Worm (Caenorhabditis elegans) whole organism, early embryonic: ENCODE results near the gene K10B2.4.

Source experiments
- B0310.2 ChIP-seq: sonication (generic microtip); optimal IDR thresholded peaks from 2 replicates; lab custom pipeline; 2016; ENCODE audit warnings: mild to moderate bottlenecking, missing genetic modification characterization, missing compliant biosample characterization
- F13C5.2 ChIP-seq: sonication (generic microtip); optimal IDR thresholded peaks from 2 replicates; lab custom pipeline; 2017; ENCODE audit warnings: mild to moderate bottlenecking, missing genetic modification characterization, inconsistent platforms, missing compliant biosample characterization
- aly-1 ChIP-seq: sonication (generic microtip); optimal IDR thresholded peaks from 2 replicates; lab custom pipeline; 2016; ENCODE audit warnings: missing genetic modification characterization, missing compliant biosample characterization
- ama-1 ChIP-seq: fragments of 150-350 bp; optimal IDR thresholded peaks from 2 replicates; lab custom pipeline; 2014
- ceh-13 ChIP-seq: fragments of 200-800 bp; sonication (Bioruptor generic); optimal IDR thresholded peaks from 2 replicates; lab custom pipeline; 2018; ENCODE audit warnings: mild to moderate bottlenecking, missing genetic modification characterization, missing compliant biosample characterization
- ceh-36 ChIP-seq: sonication (generic microtip); optimal IDR thresholded peaks from 2 replicates; lab custom pipeline; 2016; ENCODE audit warnings: missing genetic modification characterization, inconsistent platforms, missing compliant biosample characterization
- ets-7 ChIP-seq: sonication (generic microtip); optimal IDR thresholded peaks from 2 replicates; lab custom pipeline; 2016; ENCODE audit warnings: missing genotype, missing genetic modification characterization, missing compliant biosample characterization
- flt-1 ChIP-seq: fragments of 200-800 bp; sonication (Bioruptor generic); IDR thresholded peaks from 2 replicates; pipeline ENCODE4 v1.3.6; 2022; ENCODE audit warnings: missing genetic modification characterization, missing compliant biosample characterization
- hmbx-1 ChIP-seq: sonication (generic microtip); optimal IDR thresholded peaks from 2 replicates; lab custom pipeline; 2016; ENCODE audit warnings: mild to moderate bottlenecking, missing genetic modification characterization, missing compliant biosample characterization
- hmg-4 ChIP-seq: fragments of 200-800 bp; sonication (Bioruptor generic); optimal IDR thresholded peaks from 2 replicates; lab custom pipeline; 2018; ENCODE audit warnings: mild to moderate bottlenecking, missing genetic modification characterization, missing compliant biosample characterization
- hnd-1 ChIP-seq: sonication (generic microtip); optimal IDR thresholded peaks from 2 replicates; lab custom pipeline; 2016; ENCODE audit warnings: missing genetic modification characterization, missing compliant biosample characterization
- pes-1 ChIP-seq: fragments of 200-800 bp; sonication (Bioruptor generic); IDR thresholded peaks from 2 replicates; pipeline ENCODE4 v1.3.6; 2022; ENCODE audit warnings: missing genetic modification reagents, missing genetic modification characterization, missing compliant biosample characterization
- scrt-1 ChIP-seq: fragments of 200-800 bp; sonication (Bioruptor generic); IDR thresholded peaks from 2 replicates; pipeline ENCODE4 v1.3.6; 2022; ENCODE audit warnings: missing genetic modification characterization, missing compliant biosample characterization
- sea-1 ChIP-seq: fragments of 200-800 bp; sonication (Bioruptor generic); conservative IDR thresholded peaks from 2 replicates; pipeline ENCODE4 v1.3.6; 2022; ENCODE audit warnings: missing genetic modification characterization, missing compliant biosample characterization
- tbx-11 ChIP-seq: fragments of 200-800 bp; sonication (Bioruptor generic); IDR thresholded peaks from 2 replicates; pipeline ENCODE4 v1.3.6; 2022; ENCODE audit warnings: missing genetic modification characterization, missing compliant biosample characterization
- tbx-37 ChIP-seq: fragments of 200-800 bp; sonication (Bioruptor generic); conservative IDR thresholded peaks from 2 replicates; pipeline ENCODE4 v1.3.6; 2022; ENCODE audit warnings: missing genetic modification reagents, missing genetic modification characterization, missing compliant biosample characterization
- tra-4 ChIP-seq: sonication (generic microtip); optimal IDR thresholded peaks from 2 replicates; lab custom pipeline; 2017; ENCODE audit warnings: missing genetic modification characterization, missing compliant biosample characterization

The K10B2.4 gene

DNA sequence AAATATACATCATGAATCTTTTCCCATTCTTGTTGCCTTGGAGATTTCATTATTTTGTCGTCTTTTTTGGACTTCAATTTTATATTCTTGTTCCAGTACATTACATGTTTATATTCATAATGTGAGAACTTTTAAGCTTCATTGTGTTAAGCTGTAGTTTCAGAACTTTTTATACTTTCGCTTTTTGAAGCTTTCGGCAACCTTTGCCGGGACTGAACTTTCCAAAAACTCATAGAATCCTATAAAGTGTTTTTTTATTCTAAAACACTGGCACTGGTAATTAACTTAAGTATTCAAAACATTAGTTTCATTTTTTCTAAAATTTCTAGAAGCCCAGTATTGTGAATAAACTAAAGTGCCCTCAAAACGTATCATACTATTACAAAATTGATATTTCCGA, 37.8 kb downstream of the K10B2.4 start, which contains the start of gene C32D5.4:
C32D5.4 (minus strand) TSS at position 101 of the 400 bp plus-strand sequence.
- TF ChIP-seq hnd-1 (tag; lab: Kevin White, UChicago): no peak
- no peak for TF ChIP-seq tbx-37 (GFP tag; lab: Robert Waterston, UW)
- TF ChIP-seq hmbx-1 (tag; lab: Kevin White, UChicago): no peak
- no peak for TF ChIP-seq flt-1 (GFP tag; lab: Robert Waterston, UW)
- TF ChIP-seq ceh-13 (GFP tag; lab: Kevin White, UChicago): no peak
- TF ChIP-seq hmg-4 (GFP tag; lab: Kevin White, UChicago): no peak
- no peak for TF ChIP-seq tra-4
- no peak for TF ChIP-seq scrt-1 (GFP tag; lab: Robert Waterston, UW)
- TF ChIP-seq ama-1: no peak
- no peak for TF ChIP-seq B0310.2 (tag; lab: Kevin White, UChicago)
- TF ChIP-seq pes-1 (GFP tag; lab: Robert Waterston, UW): no peak
- TF ChIP-seq F13C5.2 (tag; lab: Kevin White, UChicago): no peak
- no peak for TF ChIP-seq sea-1 (GFP tag; lab: Robert Waterston, UW)
- TF ChIP-seq ets-7 (tag; lab: Kevin White, UChicago): no peak
- TF ChIP-seq aly-1 (tag; lab: Kevin White, UChicago): no peak

DNA sequence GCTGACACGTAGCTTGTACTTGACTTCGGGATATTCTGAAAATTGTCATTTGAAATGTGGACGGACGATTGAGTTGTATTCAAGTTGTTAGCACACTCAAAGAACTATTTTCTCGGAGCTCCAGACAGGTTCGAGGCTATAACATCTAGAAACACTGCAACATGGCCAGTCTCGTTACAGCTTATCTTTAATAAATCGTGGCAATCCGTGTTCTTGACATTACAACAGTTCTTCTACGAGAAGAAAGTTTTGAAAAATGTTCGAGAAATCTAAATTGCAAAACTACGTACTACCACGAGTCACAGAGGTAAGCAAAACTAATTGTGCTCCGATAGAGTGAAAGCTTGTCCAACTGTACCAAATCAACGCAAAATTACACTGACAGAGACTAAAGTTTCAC, 38.7 kb downstream of the K10B2.4 start:
- no peak for TF ChIP-seq tbx-37 (GFP tag; lab: Robert Waterston, UW)
- TF ChIP-seq ets-7 (tag; lab: Kevin White, UChicago): no peak
- TF ChIP-seq tbx-11 (GFP tag; lab: Robert Waterston, UW): no peak
- no peak for TF ChIP-seq tra-4

ce11 chrII:6320655-6321388, 39.9 kb downstream of the K10B2.4 start, which contains the start of gene efr-3:
TSS of gene efr-3 (minus strand) at chrII:6321159.
- no peak for TF ChIP-seq hnd-1 (tag; lab: Kevin White, UChicago)
- no peak for TF ChIP-seq ama-1
- TF ChIP-seq tra-4: no peak
- no peak for TF ChIP-seq tbx-37 (GFP tag; lab: Robert Waterston, UW)
- TF ChIP-seq ets-7 (tag; lab: Kevin White, UChicago): no peak
- TF ChIP-seq F13C5.2 (tag; lab: Kevin White, UChicago): no peak

- TF ChIP-seq hmg-4 (GFP tag; lab: Kevin White, UChicago): no peak
- no peak for TF ChIP-seq aly-1 (tag; lab: Kevin White, UChicago)
- no peak for TF ChIP-seq tbx-37 (GFP tag; lab: Robert Waterston, UW)
- no peak for TF ChIP-seq ceh-13 (GFP tag; lab: Kevin White, UChicago)
- TF ChIP-seq flt-1 (GFP tag; lab: Robert Waterston, UW): no peak
- no peak for TF ChIP-seq hnd-1 (tag; lab: Kevin White, UChicago)
- no peak for TF ChIP-seq pes-1 (GFP tag; lab: Robert Waterston, UW)
- TF ChIP-seq hmbx-1 (tag; lab: Kevin White, UChicago): no peak
- TF ChIP-seq ceh-36 (tag; lab: Kevin White, UChicago): no peak
- TF ChIP-seq sea-1 (GFP tag; lab: Robert Waterston, UW): no peak
Observed at ce11 chrII:6311888-6312287, 48.9 kb downstream of the K10B2.4 start.

ce11 chrII:6311459-6311858, 49.3 kb downstream of the K10B2.4 start:
- TF ChIP-seq ama-1 (no peak), tra-4 (no peak), scrt-1 (GFP tag; lab: Robert Waterston, UW) (no peak), pes-1 (GFP tag; lab: Robert Waterston, UW) (no peak), ceh-36 (tag; lab: Kevin White, UChicago) (no peak), ets-7 (tag; lab: Kevin White, UChicago) (no peak), hnd-1 (tag; lab: Kevin White, UChicago) (no peak), flt-1 (GFP tag; lab: Robert Waterston, UW) (no peak), ceh-13 (GFP tag; lab: Kevin White, UChicago) (no peak), aly-1 (tag; lab: Kevin White, UChicago) (no peak), hmbx-1 (tag; lab: Kevin White, UChicago) (no peak), tbx-11 (GFP tag; lab: Robert Waterston, UW) (no peak), hmg-4 (GFP tag; lab: Kevin White, UChicago) (no peak), B0310.2 (tag; lab: Kevin White, UChicago) (no peak), F13C5.2 (tag; lab: Kevin White, UChicago) (no peak), sea-1 (GFP tag; lab: Robert Waterston, UW) (no peak), tbx-37 (GFP tag; lab: Robert Waterston, UW) (no peak)
